Fruit fly (Drosophila melanogaster) S2 (cell line): Measurements from ENCODE around the gene Polr2H.

Source experiments
- CG8478 ChIP-seq: fragments of >200 bp; optimal IDR thresholded peaks from 2 replicates; lab custom pipeline; 2018
- CTCF ChIP-seq, 2 experiments: fragments of >200 bp; optimal IDR thresholded peaks; 2 replicates each; lab custom pipeline; 2018

dm6 chr3L:21765931-21766330 is 37.2 kb downstream of the Polr2H start:
- no peak for TF ChIP-seq CTCF (optimal IDR thresholded peaks at IDR 0.05; lab: Kevin White, UChicago)
- TF ChIP-seq CG8478 (lab: Kevin White, UChicago), result no peak
